Fruit fly (Drosophila melanogaster): Measurements from ENCODE around the gene CG4629.

DNA sequence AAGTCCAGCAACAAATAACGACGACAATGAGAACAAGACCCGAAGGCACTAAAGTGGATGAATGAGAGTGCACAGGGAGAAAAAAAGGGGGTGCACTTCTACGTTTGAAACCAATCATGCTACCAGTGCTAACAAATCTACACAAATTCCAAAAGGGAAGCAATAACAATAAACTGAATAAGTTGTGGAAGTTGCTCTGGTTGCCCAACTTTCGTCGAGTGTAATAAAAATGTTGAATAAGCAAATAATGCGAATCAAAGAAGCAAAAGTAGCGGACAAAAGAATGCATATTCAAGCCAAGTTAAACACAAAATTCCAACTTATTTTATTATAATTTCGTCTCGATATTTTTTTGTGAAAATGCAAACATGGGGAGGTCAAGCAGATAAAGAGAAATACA lies 10.6 kb downstream of the CG4629 start:
- TF ChIP-seq CG8478 (optimal IDR thresholded peaks at IDR 0.05) (no peak), CTCF (optimal IDR thresholded peaks at IDR 0.05) (no peak)
